Worm (Caenorhabditis elegans) whole organism, L2 larva: ENCODE measurements around the gene C52A11.3.

Experiments used
- R02D3.7 ChIP-seq: fragments of 150-350 bp; optimal IDR thresholded peaks from 2 replicates; lab custom pipeline; 2014; ENCODE audit warnings: missing biosample characterization, missing genetic modification characterization
- alr-1 ChIP-seq: fragments of 150-350 bp; optimal IDR thresholded peaks from 2 replicates; lab custom pipeline; 2014; ENCODE audit warnings: missing biosample characterization, missing genetic modification characterization
- ama-1 ChIP-seq: fragments of 150-350 bp; optimal IDR thresholded peaks from 2 replicates; lab custom pipeline; 2018; ENCODE audit warnings: inconsistent platforms
- blmp-1 ChIP-seq: sonication (generic microtip); optimal IDR thresholded peaks from 2 replicates; lab custom pipeline; 2017; ENCODE audit warnings: missing genetic modification characterization, mild to moderate bottlenecking, missing compliant biosample characterization, antibody characterized with exemption, moderate library complexity; ENCODE audit not compliant: insufficient read depth
- ceh-16 ChIP-seq: fragments of 150-350 bp; optimal IDR thresholded peaks from 2 replicates; lab custom pipeline; 2014; ENCODE audit warnings: missing biosample characterization, missing genetic modification characterization
- ceh-82 ChIP-seq: fragments of 150-350 bp; optimal IDR thresholded peaks from 2 replicates; lab custom pipeline; 2014; ENCODE audit warnings: missing biosample characterization, missing genetic modification characterization
- crh-2 ChIP-seq: sonication (generic microtip); optimal IDR thresholded peaks from 2 replicates; lab custom pipeline; 2017; ENCODE audit warnings: missing biosample characterization, missing genetic modification characterization
- egl-27 ChIP-seq: sonication (generic microtip); optimal IDR thresholded peaks from 3 replicates; lab custom pipeline; 2017; ENCODE audit warnings: missing biosample characterization, missing genetic modification reagents, missing genetic modification characterization
- elt-1 ChIP-seq: fragments of 150-350 bp; optimal IDR thresholded peaks from 2 replicates; lab custom pipeline; 2014; ENCODE audit warnings: missing biosample characterization, missing genetic modification characterization
- elt-3 ChIP-seq: sonication (generic microtip); optimal IDR thresholded peaks from 2 replicates; lab custom pipeline; 2017; ENCODE audit warnings: missing biosample characterization, missing genetic modification characterization
- fos-1 ChIP-seq: fragments of 150-350 bp; optimal IDR thresholded peaks from 2 replicates; lab custom pipeline; 2014; ENCODE audit warnings: missing biosample characterization, missing genetic modification characterization
- gmeb-1 ChIP-seq: fragments of 150-350 bp; optimal IDR thresholded peaks from 2 replicates; lab custom pipeline; 2014; ENCODE audit warnings: missing biosample characterization, missing genetic modification characterization
- lin-11 ChIP-seq: fragments of 150-350 bp; sonication (generic microtip); optimal IDR thresholded peaks from 2 replicates; lab custom pipeline; 2014; ENCODE audit warnings: missing biosample characterization, missing genetic modification characterization, inconsistent platforms, mixed read lengths
- lin-13 ChIP-seq: fragments of 150-350 bp; optimal IDR thresholded peaks from 2 replicates; lab custom pipeline; 2014; ENCODE audit warnings: missing biosample characterization, missing genetic modification reagents, missing genetic modification characterization
- lin-39 ChIP-seq: fragments of 150-350 bp; optimal IDR thresholded peaks from 2 replicates; lab custom pipeline; 2014; ENCODE audit warnings: missing biosample characterization, missing genetic modification reagents, missing genetic modification characterization
- mab-5 ChIP-seq: fragments of 150-350 bp; optimal IDR thresholded peaks from 2 replicates; lab custom pipeline; 2014; ENCODE audit warnings: missing biosample characterization, missing genetic modification characterization
- mdl-1 ChIP-seq, 2 experiments: fragments of 150-350 bp in 1 of 2; sonication (generic microtip) in 1 of 2; optimal IDR thresholded peaks; 2 replicates each; lab custom pipeline; 2017; ENCODE audit warnings: missing biosample characterization in 2 of 2, missing genetic modification characterization in 2 of 2
- nhr-10 ChIP-seq: sonication (generic microtip); optimal IDR thresholded peaks from 2 replicates; lab custom pipeline; 2017; ENCODE audit warnings: missing biosample characterization, missing genetic modification characterization
- nhr-12 ChIP-seq: fragments of 150-350 bp; optimal IDR thresholded peaks from 2 replicates; lab custom pipeline; 2014; ENCODE audit warnings: missing biosample characterization, missing genetic modification characterization
- nhr-129 ChIP-seq: fragments of 150-350 bp; optimal IDR thresholded peaks from 2 replicates; lab custom pipeline; 2014; ENCODE audit warnings: missing biosample characterization, missing genetic modification characterization
- nhr-21 ChIP-seq: fragments of 150-350 bp; optimal IDR thresholded peaks from 2 replicates; lab custom pipeline; 2014; ENCODE audit warnings: missing biosample characterization, missing genetic modification characterization
- nhr-23 ChIP-seq: fragments of 150-350 bp; optimal IDR thresholded peaks from 2 replicates; lab custom pipeline; 2014; ENCODE audit warnings: missing biosample characterization, missing genetic modification reagents, missing genetic modification characterization
- nhr-237 ChIP-seq: fragments of 150-350 bp; optimal IDR thresholded peaks from 2 replicates; lab custom pipeline; 2014; ENCODE audit warnings: missing biosample characterization, missing genetic modification characterization
- nhr-25 ChIP-seq: fragments of 150-350 bp; sonication (generic microtip); optimal IDR thresholded peaks from 3 replicates; lab custom pipeline; 2014; ENCODE audit warnings: missing biosample characterization, missing genetic modification characterization
- nhr-77 ChIP-seq: fragments of 150-350 bp; optimal IDR thresholded peaks from 2 replicates; lab custom pipeline; 2014; ENCODE audit warnings: missing biosample characterization, missing genetic modification characterization
- peb-1 ChIP-seq: fragments of 150-350 bp; optimal IDR thresholded peaks from 2 replicates; lab custom pipeline; 2014; ENCODE audit warnings: missing biosample characterization, missing genetic modification characterization
- sma-3 ChIP-seq: sonication (generic microtip); optimal IDR thresholded peaks from 2 replicates; lab custom pipeline; 2016; ENCODE audit warnings: missing genetic modification reagents, missing genetic modification characterization, missing compliant biosample characterization
- sma-9 ChIP-seq, 2 experiments: fragments of 150-350 bp in 1 of 2; sonication (generic microtip) in 1 of 2; optimal IDR thresholded peaks; 2 replicates each; lab custom pipeline; 2014 to 2016; ENCODE audit warnings: missing genetic modification characterization in 2 of 2, mild to moderate bottlenecking in 1 of 2, missing biosample characterization in 1 of 2, missing compliant biosample characterization in 1 of 2, missing genetic modification reagents in 1 of 2, moderate library complexity in 1 of 2
- snpc-4 ChIP-seq: fragments of 150-350 bp; optimal IDR thresholded peaks from 2 replicates; lab custom pipeline; 2014; ENCODE audit warnings: missing biosample characterization, missing genetic modification characterization
- unc-39 ChIP-seq: fragments of 150-350 bp; optimal IDR thresholded peaks from 2 replicates; lab custom pipeline; 2014; ENCODE audit warnings: missing biosample characterization, missing genetic modification characterization
- unc-55 ChIP-seq: fragments of 150-350 bp; sonication (generic microtip); optimal IDR thresholded peaks from 3 replicates; lab custom pipeline; 2014; ENCODE audit warnings: missing biosample characterization, missing genetic modification reagents, missing genetic modification characterization
- unc-62 ChIP-seq: fragments of 150-350 bp; optimal IDR thresholded peaks from 2 replicates; lab custom pipeline; 2014; ENCODE audit warnings: missing biosample characterization, missing genetic modification reagents, missing genetic modification characterization
- zag-1 ChIP-seq: fragments of 150-350 bp; optimal IDR thresholded peaks from 2 replicates; lab custom pipeline; 2014; ENCODE audit warnings: missing biosample characterization, missing genetic modification characterization
- ztf-1 ChIP-seq: fragments of 200-800 bp; sonication (Bioruptor generic); conservative IDR thresholded peaks from 2 replicates; pipeline ENCODE4 v1.3.6; 2022; ENCODE audit warnings: missing genetic modification characterization, missing compliant biosample characterization
- ztf-11 ChIP-seq: sonication (generic microtip); optimal IDR thresholded peaks from 2 replicates; lab custom pipeline; 2017; ENCODE audit warnings: missing biosample characterization, missing genetic modification characterization
- ztf-4 ChIP-seq: fragments of 150-350 bp; optimal IDR thresholded peaks from 2 replicates; lab custom pipeline; 2014; ENCODE audit warnings: missing biosample characterization, missing genetic modification characterization

The C52A11.3 gene

DNA sequence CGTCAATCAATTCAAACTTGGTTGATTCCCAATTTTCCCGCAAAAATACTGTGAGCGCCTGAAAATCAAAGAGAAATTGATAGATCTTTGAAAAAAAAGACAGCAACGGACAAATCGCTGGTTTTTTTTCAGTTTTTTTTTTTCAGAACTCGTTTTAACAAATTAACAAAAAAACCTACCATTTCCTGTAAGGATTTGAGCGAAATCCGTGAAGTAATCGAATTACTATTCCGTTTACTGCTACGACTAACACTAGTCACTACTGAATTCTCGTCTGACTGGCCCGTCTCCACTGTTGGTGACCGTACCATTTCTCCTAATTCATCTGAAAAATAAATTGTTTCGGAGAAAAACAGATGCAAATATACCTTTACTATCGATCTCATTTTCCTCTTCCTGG lies 22.3 kb downstream of the C52A11.3 start:
- TF ChIP-seq lin-13 (GFP tag; lab: Kevin White, UChicago), result no peak
- TF ChIP-seq lin-11, result no peak
- TF ChIP-seq fos-1 (tag; lab: Kevin White, UChicago), result no peak
- TF ChIP-seq ama-1 (lab: Kevin White, UChicago), result no peak
- TF ChIP-seq blmp-1 (tag; lab: Kevin White, UChicago), result no peak
- TF ChIP-seq zag-1 (tag; lab: Kevin White, UChicago), result no peak
- no peak for TF ChIP-seq ztf-11 (tag; lab: Kevin White, UChicago)
- no peak for TF ChIP-seq mab-5
- TF ChIP-seq nhr-10 (tag; lab: Kevin White, UChicago), result no peak

- TF ChIP-seq lin-39 (tag; lab: Kevin White, UChicago) (no peak), lin-13 (GFP tag; lab: Kevin White, UChicago) (no peak)
These were observed 23.6 kb downstream of the C52A11.3 start for ce11 chrII:10760801-10761200.

DNA sequence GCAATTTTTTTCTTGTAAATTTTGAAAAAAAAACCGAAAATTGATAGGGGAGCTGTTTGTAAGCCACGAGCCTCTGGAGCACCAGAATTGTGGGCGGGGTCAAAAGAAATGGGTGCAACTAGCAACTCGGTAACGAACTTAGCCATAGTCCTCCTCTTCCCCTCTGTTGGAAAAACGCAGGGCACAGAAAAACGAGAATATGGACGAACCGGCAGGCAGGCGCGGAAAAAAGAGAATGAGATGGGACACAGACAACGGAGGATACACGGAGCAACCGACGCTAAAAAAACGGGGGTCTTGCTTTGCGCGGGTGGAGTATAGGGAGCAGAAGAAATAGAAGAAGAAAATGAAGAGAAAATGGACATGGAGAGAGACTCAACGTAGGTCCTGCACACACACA lies 24.5 kb downstream of the C52A11.3 start:
- TF ChIP-seq blmp-1 (tag; lab: Kevin White, UChicago) (no peak), mab-5 (no peak), lin-11 (no peak), gmeb-1 (no peak), mdl-1 (tag; optimal IDR thresholded peaks at IDR 0.05; lab: Kevin White, UChicago) (no peak), zag-1 (tag; lab: Kevin White, UChicago) (no peak), alr-1 (no peak), nhr-237 (no peak), peb-1 (tag; lab: Kevin White, UChicago) (no peak), fos-1 (tag; lab: Kevin White, UChicago) (no peak), unc-62 (no peak), unc-39 (no peak), ceh-82 (tag; lab: Kevin White, UChicago) (no peak), lin-39 (tag; lab: Kevin White, UChicago) (no peak)
- TF ChIP-seq, all 48 proteins: peak for 0

DNA sequence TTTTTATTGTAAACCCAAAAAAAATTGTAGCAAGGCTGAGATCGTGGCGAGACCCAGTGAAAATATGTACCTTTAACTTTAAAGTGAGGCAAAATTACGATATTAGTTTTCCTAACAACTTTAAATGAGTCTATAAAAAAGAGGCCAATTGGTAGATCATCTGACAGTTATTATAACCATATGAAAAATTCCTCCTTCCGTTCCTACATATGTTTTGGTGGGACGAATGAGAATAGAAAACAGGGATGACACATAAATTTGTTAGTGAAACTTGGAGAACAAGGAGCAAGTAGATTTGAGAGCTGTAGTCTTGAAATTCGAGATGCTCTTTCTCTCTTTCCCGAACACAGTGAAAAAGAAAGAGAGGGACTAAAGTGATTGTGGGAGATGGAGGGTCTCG lies 28.1 kb downstream of the C52A11.3 start:
- no peak for TF ChIP-seq gmeb-1
- TF ChIP-seq egl-27, result no peak
- no peak for TF ChIP-seq ceh-16 (tag; lab: Kevin White, UChicago)
- TF ChIP-seq sma-9 (GFP tag; optimal IDR thresholded peaks at IDR 0.05; lab: Kevin White, UChicago), result no peak
- no peak for TF ChIP-seq sma-9 (tag; optimal IDR thresholded peaks at IDR 0.05; lab: Kevin White, UChicago)
- TF ChIP-seq R02D3.7 (tag; lab: Kevin White, UChicago), result no peak
- TF ChIP-seq crh-2 (tag; lab: Kevin White, UChicago), result no peak
- no peak for TF ChIP-seq lin-13 (GFP tag; lab: Kevin White, UChicago)
- no peak for TF ChIP-seq nhr-12 (tag; lab: Kevin White, UChicago)
- no peak for TF ChIP-seq unc-55
- TF ChIP-seq elt-3 (tag; lab: Kevin White, UChicago), result no peak
- no peak for TF ChIP-seq nhr-23 (tag; lab: Kevin White, UChicago)
- no peak for TF ChIP-seq unc-62
- no peak for TF ChIP-seq sma-3 (GFP tag; lab: Kevin White, UChicago)
- no peak for TF ChIP-seq fos-1 (tag; lab: Kevin White, UChicago)

ce11 chrII:10766773-10767172 lies 29.6 kb downstream of the C52A11.3 start:
- TF ChIP-seq mdl-1 (tag; optimal IDR thresholded peaks at IDR 0.05; lab: Kevin White, UChicago) (no peak), nhr-23 (tag; lab: Kevin White, UChicago) (no peak), blmp-1 (tag; lab: Kevin White, UChicago) (no peak), nhr-129 (tag; lab: Kevin White, UChicago) (no peak), snpc-4 (tag; lab: Kevin White, UChicago) (no peak), sma-3 (GFP tag; lab: Kevin White, UChicago) (no peak), nhr-77 (tag; lab: Kevin White, UChicago) (no peak), elt-1 (no peak), ztf-1 (GFP tag; lab: Robert Waterston, UW) (no peak), ztf-4 (no peak), peb-1 (tag; lab: Kevin White, UChicago) (no peak), R02D3.7 (tag; lab: Kevin White, UChicago) (no peak), nhr-21 (tag; lab: Kevin White, UChicago) (no peak), unc-39 (no peak), nhr-25 (no peak), ama-1 (lab: Kevin White, UChicago) (no peak), nhr-10 (tag; lab: Kevin White, UChicago) (no peak)
